Worm (Caenorhabditis elegans) whole organism, dauer: ENCODE measurements around the gene R02F2.5.

Experiments used
- unc-62 ChIP-seq: sonication (generic microtip); optimal IDR thresholded peaks from 2 replicates; lab custom pipeline; 2017; ENCODE audit warnings: missing biosample characterization, missing genetic modification reagents, missing genetic modification characterization

Gene R02F2.5

ce11 chrIII:5478824-5479368, at the start of gene R02F2.5, which contains the start of gene R02F2.6:
TSS of gene R02F2.5 (plus strand) at chrIII:5479318.
TSS of gene R02F2.6 (minus strand) at chrIII:5478924.
- TF ChIP-seq unc-62 (GFP tag; lab: Kevin White, UChicago): no peak

ce11 chrIII:5436306-5436705, 42.8 kb upstream of the R02F2.5 start:
- TF ChIP-seq unc-62 (GFP tag; lab: Kevin White, UChicago): no peak

ce11 chrIII:5438064-5438463, 41.1 kb upstream of the R02F2.5 start:
- no peak for TF ChIP-seq unc-62 (GFP tag; lab: Kevin White, UChicago)

ce11 chrIII:5440540-5440939, 38.6 kb upstream of the R02F2.5 start, which contains the start of gene W03A5.6:
TSS of gene W03A5.6 (minus strand) at chrIII:5440640.
- no peak for TF ChIP-seq unc-62 (GFP tag; lab: Kevin White, UChicago)

ce11 chrIII:5442711-5443253, 36.3 kb upstream of the R02F2.5 start, which contains the start of the genes T24G10.2 and disl-2:
TSS of gene T24G10.2 (minus strand) at chrIII:5442761.
TSS of gene disl-2 (plus strand) at chrIII:5443167.
- TF ChIP-seq unc-62 (GFP tag; lab: Kevin White, UChicago): no peak

ce11 chrIII:5448177-5448576, 30.9 kb upstream of the R02F2.5 start, which contains the start of gene skpt-1:
TSS of gene skpt-1 (minus strand) at chrIII:5448395.
- no peak for TF ChIP-seq unc-62 (GFP tag; lab: Kevin White, UChicago)

- no peak for TF ChIP-seq unc-62 (GFP tag; lab: Kevin White, UChicago)
Measured at ce11 chrIII:5449762-5450308, 29.3 kb upstream of the R02F2.5 start, which contains the start of gene F48E8.8. TSS of gene F48E8.8 (minus strand) at chrIII:5449812.

ce11 chrIII:5450430-5450829, 28.7 kb upstream of the R02F2.5 start, which contains the start of gene paa-1:
TSS of gene paa-1 (plus strand) at chrIII:5450730.
- no peak for TF ChIP-seq unc-62 (GFP tag; lab: Kevin White, UChicago)

- no peak for TF ChIP-seq unc-62 (GFP tag; lab: Kevin White, UChicago)
Measured at ce11 chrIII:5453290-5453689, 25.8 kb upstream of the R02F2.5 start, which contains the start of gene F48E8.4. TSS of gene F48E8.4 (plus strand) at chrIII:5453590.

- TF ChIP-seq unc-62 (GFP tag; lab: Kevin White, UChicago): no peak
Measured at ce11 chrIII:5461079-5461478, 18.0 kb upstream of the R02F2.5 start, which contains the start of gene F48E8.3. TSS of gene F48E8.3 (plus strand) at chrIII:5461379.

ce11 chrIII:5464077-5464476, 15.0 kb upstream of the R02F2.5 start, which contains the start of gene F48E8.2:
TSS of gene F48E8.2 (plus strand) at chrIII:5464377.
- no peak for TF ChIP-seq unc-62 (GFP tag; lab: Kevin White, UChicago)

- no peak for TF ChIP-seq unc-62 (GFP tag; lab: Kevin White, UChicago)
Measured at ce11 chrIII:5464850-5465249, 14.3 kb upstream of the R02F2.5 start.

- no peak for TF ChIP-seq unc-62 (GFP tag; lab: Kevin White, UChicago)
Measured at ce11 chrIII:5469090-5469489, 10.0 kb upstream of the R02F2.5 start.

ce11 chrIII:5472693-5473092, 6.4 kb upstream of the R02F2.5 start:
- no peak for TF ChIP-seq unc-62 (GFP tag; lab: Kevin White, UChicago)

- no peak for TF ChIP-seq unc-62 (GFP tag; lab: Kevin White, UChicago)
Measured at ce11 chrIII:5474176-5474575, 4.9 kb upstream of the R02F2.5 start, which contains the start of gene lon-1. TSS of gene lon-1 (plus strand) at chrIII:5474476.

- TF ChIP-seq unc-62 (GFP tag; lab: Kevin White, UChicago): no peak
Measured at ce11 chrIII:5478011-5478410, 1.1 kb upstream of the R02F2.5 start, which contains the start of gene R02F2.10. TSS of gene R02F2.10 (plus strand) at chrIII:5478311.
